Fruit fly (Drosophila melanogaster) whole organism, prepupa: ENCODE measurements around the gene CG31804.

Experiments used
- Blimp-1 ChIP-seq: fragments of 200-800 bp; sonication (Bioruptor generic); optimal IDR thresholded peaks from 3 replicates; lab custom pipeline; 2017; ENCODE audit warnings: missing biosample characterization, missing genetic modification characterization, mild to moderate bottlenecking, moderate library complexity, missing genetic modification reagents
- CG16779 ChIP-seq: fragments of 200-800 bp; sonication (Bioruptor generic); optimal IDR thresholded peaks from 3 replicates; lab custom pipeline; 2017; ENCODE audit warnings: missing biosample characterization, mild to moderate bottlenecking, missing genetic modification characterization
- CG6792 ChIP-seq: fragments of 200-800 bp; sonication (Bioruptor generic); optimal IDR thresholded peaks from 3 replicates; lab custom pipeline; 2016; ENCODE audit warnings: missing biosample characterization, missing genetic modification characterization
- CG6808 ChIP-seq: fragments of 200-800 bp; sonication (Bioruptor generic); optimal IDR thresholded peaks from 3 replicates; lab custom pipeline; 2017; ENCODE audit warnings: missing biosample characterization, missing genetic modification characterization, mild to moderate bottlenecking, moderate library complexity, missing genetic modification reagents
- OdsH ChIP-seq: fragments of 200-800 bp; sonication (Bioruptor generic); optimal IDR thresholded peaks from 3 replicates; lab custom pipeline; 2016; ENCODE audit warnings: missing biosample characterization, missing genetic modification characterization
- Sox102F ChIP-seq: fragments of 200-800 bp; sonication (Bioruptor generic); optimal IDR thresholded peaks from 2 replicates; lab custom pipeline; 2016; ENCODE audit warnings: missing biosample characterization, mild to moderate bottlenecking, missing genetic modification characterization
- esn ChIP-seq: fragments of 200-800 bp; sonication (Bioruptor generic); optimal IDR thresholded peaks from 2 replicates; lab custom pipeline; 2016; ENCODE audit warnings: missing biosample characterization, mild to moderate bottlenecking, missing genetic modification characterization, moderate library complexity
- svp ChIP-seq: fragments of 200-800 bp; sonication (Bioruptor generic); peaks from one replicate; lab custom pipeline; 2016; ENCODE audit warnings: missing biosample characterization, missing genetic modification characterization

- TF ChIP-seq CG6792 (GFP tag; lab: Kevin White, UChicago) (no peak), CG16779 (no peak), esn (GFP tag; lab: Kevin White, UChicago) (no peak), svp (GFP tag; lab: Kevin White, UChicago) (no peak), OdsH (GFP tag; lab: Kevin White, UChicago) (no peak), CG6808 (GFP tag; lab: Kevin White, UChicago) (peak; percentile 12), Sox102F (GFP tag; lab: Kevin White, UChicago) (no peak), Blimp-1 (GFP tag; lab: Kevin White, UChicago) (no peak)
Measured at dm6 chr2L:17381075-17381474, 17.8 kb downstream of the CG31804 start.
